Fruit fly (Drosophila melanogaster): ENCODE measurements around the gene CG32987.

- no peak for TF ChIP-seq dl (GFP tag; optimal IDR thresholded peaks at IDR 0.05; ENCODE audit: insufficient read depth in 1 of 2, partially characterized antibody in 2 of 2)
- TF ChIP-seq Myc (optimal IDR thresholded peaks at IDR 0.05) = no peak
- TF ChIP-seq lola (GFP tag; optimal IDR thresholded peaks at IDR 0.05) = no peak
- no peak for TF ChIP-seq Jra (GFP tag; optimal IDR thresholded peaks at IDR 0.05)
Measured at dm6 chr2L:8817343-8817742, 46.3 kb upstream of the CG32987 start.

All from whole organism, wandering third instar larva.